Fruit fly (Drosophila melanogaster): Measurements from ENCODE around the gene Hmgcr.

Gene Hmgcr

DNA sequence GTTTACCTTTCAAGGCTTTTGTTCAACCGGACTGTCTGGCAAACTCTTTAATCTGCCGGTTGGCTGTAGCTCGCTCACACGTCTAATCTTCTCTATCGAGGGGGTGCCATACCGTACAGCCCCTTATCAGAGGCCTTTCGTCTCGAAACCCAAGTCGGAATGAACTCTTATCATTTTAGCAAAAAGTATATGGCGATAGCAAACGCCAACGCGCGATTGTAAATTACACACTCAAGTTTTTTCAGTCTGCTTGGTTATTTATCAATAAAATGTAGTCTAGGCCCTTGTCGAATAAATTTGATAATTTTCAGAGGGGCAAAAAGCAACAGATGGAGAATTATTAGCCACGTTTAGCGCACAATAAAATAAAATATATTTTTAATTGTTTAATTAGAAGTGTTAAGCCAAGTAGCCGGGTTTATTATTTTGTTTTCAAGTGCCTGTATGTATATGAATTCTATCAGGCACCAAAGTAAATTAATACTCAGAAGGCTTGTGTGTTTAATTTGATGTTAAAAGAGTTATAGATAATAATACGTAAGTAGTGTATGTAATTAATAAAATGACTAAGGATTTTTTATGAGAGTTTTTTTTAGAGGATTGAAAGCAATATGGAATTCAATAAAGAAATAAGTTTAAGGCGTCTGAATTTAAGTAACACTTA is 8.1 kb upstream of the Hmgcr start (continued):
- no peak for TF ChIP-seq CG32772 (GFP tag; IDR thresholded peaks at IDR 0.05)
- TF ChIP-seq Usf (GFP tag; optimal IDR thresholded peaks at IDR 0.05) = no peak
- TF ChIP-seq CG1792 (GFP tag; optimal IDR thresholded peaks at IDR 0.05) = no peak
- TF ChIP-seq CG12942 (GFP tag; optimal IDR thresholded peaks at IDR 0.05) = no peak
- no peak for TF ChIP-seq CG17802 (tag; optimal IDR thresholded peaks at IDR 0.05)
- TF ChIP-seq CG9437 (GFP tag; optimal IDR thresholded peaks at IDR 0.05) = no peak
- no peak for TF ChIP-seq CG2116 (GFP tag; optimal IDR thresholded peaks at IDR 0.05)
- no peak for TF ChIP-seq tin (GFP tag; optimal IDR thresholded peaks at IDR 0.05)
- TF ChIP-seq Max (GFP tag; optimal IDR thresholded peaks at IDR 0.05) = no peak
- TF ChIP-seq CG7987 (GFP tag; optimal IDR thresholded peaks at IDR 0.05) = no peak
- peak; percentile 73 for TF ChIP-seq grn (GFP tag; optimal IDR thresholded peaks at IDR 0.05)
- no peak for TF ChIP-seq CG12236 (GFP tag; optimal IDR thresholded peaks at IDR 0.05)
- no peak for TF ChIP-seq sob (GFP tag; IDR thresholded peaks at IDR 0.05)
- peak; percentile 94 for TF ChIP-seq Hey (tag; optimal IDR thresholded peaks at IDR 0.05)
- 0 out of 2 replicates have a peak, but pooled peaks have one; percentile 31 for TF ChIP-seq Atf6 (GFP tag; IDR thresholded peaks at IDR 0.05)
- 0 out of 4 replicates have a peak, but pooled peaks have one; percentile 16 for TF ChIP-seq chinmo (GFP tag; IDR thresholded peaks at IDR 0.05; ENCODE audit: partially characterized antibody)
- TF ChIP-seq sima (GFP tag; optimal IDR thresholded peaks at IDR 0.05) = no peak
- TF ChIP-seq sd (tag; optimal IDR thresholded peaks at IDR 0.05) = peak; percentile 74
- no peak for TF ChIP-seq Dp (GFP tag; optimal IDR thresholded peaks at IDR 0.05)
- no peak for TF ChIP-seq sisA (GFP tag; IDR thresholded peaks at IDR 0.05)
- TF ChIP-seq mirr (GFP tag; optimal IDR thresholded peaks at IDR 0.05) = peak; percentile 86
- TF ChIP-seq gcm2 (GFP tag; optimal IDR thresholded peaks at IDR 0.05) = no peak
- no peak for TF ChIP-seq gcm (GFP tag; optimal IDR thresholded peaks at IDR 0.05)
- TF ChIP-seq CG15514 (GFP tag; optimal IDR thresholded peaks at IDR 0.05) = peak; percentile 2
- peak; percentile 30 for TF ChIP-seq Vsx1 (GFP tag; optimal IDR thresholded peaks at IDR 0.05)

DNA sequence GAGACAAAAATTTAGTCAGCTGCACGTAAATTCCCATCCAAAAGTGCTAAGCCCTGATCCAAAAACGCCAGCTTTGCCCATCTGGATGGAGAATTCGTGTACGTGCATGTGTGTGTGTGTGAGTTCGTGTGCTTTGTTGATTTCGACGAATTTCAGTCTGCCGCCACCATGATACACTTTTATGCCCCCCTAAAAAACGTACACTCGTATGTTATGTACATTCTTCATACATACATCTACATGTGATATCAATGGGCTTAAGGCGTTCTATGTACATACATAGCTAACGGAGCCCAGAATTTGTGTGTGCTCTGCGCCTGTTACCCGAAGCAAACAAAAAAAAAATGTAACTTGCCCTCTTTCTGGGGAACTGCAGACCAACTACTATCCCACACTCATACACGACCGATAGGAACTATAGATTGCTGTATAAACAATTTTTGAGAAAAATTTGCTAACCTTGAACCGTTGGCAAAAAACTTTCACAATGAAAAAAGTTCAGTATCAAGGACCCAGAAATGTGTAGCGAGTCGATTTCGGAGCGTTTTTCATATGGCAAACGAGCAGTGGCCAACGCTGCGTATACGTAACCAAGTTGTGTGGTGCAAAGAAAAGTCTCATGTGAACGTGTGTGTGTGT is 7.3 kb upstream of the Hmgcr start:
- TF ChIP-seq H2.0 (GFP tag; IDR thresholded peaks at IDR 0.05) (no peak), CG17568 (GFP tag; optimal IDR thresholded peaks at IDR 0.05) (no peak), Ssrp (tag; optimal IDR thresholded peaks at IDR 0.05) (no peak), Hsf (GFP tag; optimal IDR thresholded peaks at IDR 0.05) (no peak), tgo (GFP tag; IDR thresholded peaks at IDR 0.05) (no peak), Atf3 (GFP tag; optimal IDR thresholded peaks at IDR 0.05) (no peak), salm (tag; optimal IDR thresholded peaks at IDR 0.05) (peak; percentile 28), zf30C (GFP tag; optimal IDR thresholded peaks at IDR 0.05) (no peak), ATbp (GFP tag; optimal IDR thresholded peaks at IDR 0.05) (peak; percentile 39), chm (GFP tag; IDR thresholded peaks at IDR 0.05) (no peak), Vsx1 (GFP tag; optimal IDR thresholded peaks at IDR 0.05) (no peak), CG13296 (GFP tag; optimal IDR thresholded peaks at IDR 0.05) (peak; percentile 61), CoRest (tag; optimal IDR thresholded peaks at IDR 0.05) (peak; percentile 20), CG11723 (GFP tag; optimal IDR thresholded peaks at IDR 0.05) (no peak), org-1 (GFP tag; optimal IDR thresholded peaks at IDR 0.05) (peak; percentile 14), CG6254 (GFP tag; optimal IDR thresholded peaks at IDR 0.05) (no peak), CG11695 (GFP tag; IDR thresholded peaks at IDR 0.05) (no peak), BEAF-32 (GFP tag; optimal IDR thresholded peaks at IDR 0.05) (no peak), CG16863 (GFP tag; optimal IDR thresholded peaks at IDR 0.05) (no peak), esg (GFP tag; conservative IDR thresholded peaks at IDR 0.05) (no peak), CG12744 (GFP tag; optimal IDR thresholded peaks at IDR 0.05) (peak; percentile 30), CG13287 (GFP tag; IDR thresholded peaks at IDR 0.05; ENCODE audit: partially characterized antibody) (0 out of 2 replicates have a peak, but pooled peaks have one; percentile 7), CG14667 (GFP tag; IDR thresholded peaks at IDR 0.05) (no peak), lbe (GFP tag; optimal IDR thresholded peaks at IDR 0.05) (peak; percentile 17), ac (GFP tag; optimal IDR thresholded peaks at IDR 0.05) (no peak)
